Worm (Caenorhabditis elegans) whole organism, young adult: ENCODE data around the gene Y51H4A.13.

ENCODE experiments used
- B0035.1 ChIP-seq: sonication (generic microtip); optimal IDR thresholded peaks from 2 replicates; lab custom pipeline; 2016; ENCODE audit warnings: missing genetic modification characterization, mild to moderate bottlenecking, missing compliant biosample characterization, missing genotype, missing genetic modification reagents
- B0336.3 ChIP-seq: fragments of 200-800 bp; sonication (Bioruptor generic); IDR thresholded peaks from 2 replicates; pipeline ENCODE4 v1.3.6; 2022; ENCODE audit warnings: missing genetic modification characterization, missing compliant biosample characterization
- C06A6.2 ChIP-seq: fragments of 200-800 bp; sonication (Bioruptor generic); conservative IDR thresholded peaks from 2 replicates; pipeline ENCODE4 v1.3.6; 2022; ENCODE audit warnings: missing genetic modification characterization, missing compliant biosample characterization
- D2030.7 ChIP-seq: fragments of 200-800 bp; sonication (Bioruptor generic); IDR thresholded peaks from 2 replicates; pipeline ENCODE4 v1.3.6; 2022; ENCODE audit warnings: missing genetic modification reagents, missing genetic modification characterization, missing compliant biosample characterization
- F22D6.2 ChIP-seq: sonication (generic microtip); optimal IDR thresholded peaks from 2 replicates; lab custom pipeline; 2016; ENCODE audit warnings: mild to moderate bottlenecking, missing genetic modification characterization, missing compliant biosample characterization
- F33H1.4 ChIP-seq: fragments of 200-800 bp; sonication (Bioruptor generic); IDR thresholded peaks from 2 replicates; pipeline ENCODE4 v1.3.6; 2022; ENCODE audit warnings: missing genetic modification reagents, missing genetic modification characterization, missing compliant biosample characterization
- F39B2.1 ChIP-seq: fragments of 200-800 bp; sonication (Bioruptor generic); IDR thresholded peaks from 2 replicates; pipeline ENCODE4 v1.3.6; 2022; ENCODE audit warnings: missing genetic modification reagents, missing genetic modification characterization, missing compliant biosample characterization
- F49E8.2 ChIP-seq: sonication (generic microtip); optimal IDR thresholded peaks from 3 replicates; lab custom pipeline; 2017; ENCODE audit warnings: missing genetic modification characterization, mild to moderate bottlenecking, missing compliant biosample characterization, antibody characterized with exemption, moderate library complexity; ENCODE audit not compliant: insufficient read depth
- F55B11.4 ChIP-seq: sonication (generic microtip); optimal IDR thresholded peaks from 2 replicates; lab custom pipeline; 2016; ENCODE audit warnings: missing compliant biosample characterization, missing genetic modification characterization, borderline replicate concordance; ENCODE audit not compliant: insufficient read depth
- F57C9.4 ChIP-seq: sonication (generic microtip); optimal IDR thresholded peaks from 2 replicates; lab custom pipeline; 2017; ENCODE audit warnings: mild to moderate bottlenecking, missing genetic modification characterization, missing compliant biosample characterization
- K12H6.12 ChIP-seq: fragments of 200-800 bp; sonication (Bioruptor generic); optimal IDR thresholded peaks from 2 replicates; lab custom pipeline; 2018; ENCODE audit warnings: mild to moderate bottlenecking, missing genetic modification characterization, missing compliant biosample characterization
- T26A5.8 ChIP-seq: sonication (generic microtip); optimal IDR thresholded peaks from 2 replicates; lab custom pipeline; 2016; ENCODE audit warnings: missing genetic modification characterization, missing compliant biosample characterization
- Y53G8AR.9 ChIP-seq: fragments of 200-800 bp; sonication (Bioruptor generic); conservative IDR thresholded peaks from 2 replicates; pipeline ENCODE4 v1.3.6; 2022; ENCODE audit warnings: missing genetic modification reagents, missing genetic modification characterization, missing compliant biosample characterization
- Y79H2A.3 ChIP-seq: fragments of 200-800 bp; sonication (Bioruptor generic); conservative IDR thresholded peaks from 2 replicates; pipeline ENCODE4 v1.3.6; 2022; ENCODE audit warnings: missing genetic modification reagents, missing genetic modification characterization, missing compliant biosample characterization
- ama-1 ChIP-seq, 3 experiments: fragments of 150-350 bp in 1 of 3; sonication (generic microtip) in 2 of 3; optimal IDR thresholded peaks; 2 replicates each; lab custom pipeline; 2014 to 2018; ENCODE audit warnings: missing biosample characterization in 2 of 3, missing genetic modification characterization in 2 of 3, missing genetic modification reagents in 2 of 3
- athp-1 ChIP-seq: sonication (generic microtip); optimal IDR thresholded peaks from 2 replicates; lab custom pipeline; 2017; ENCODE audit warnings: mild to moderate bottlenecking, missing genetic modification characterization, missing compliant biosample characterization
- attf-6 ChIP-seq: fragments of 200-800 bp; sonication (Bioruptor generic); IDR thresholded peaks from 2 replicates; pipeline ENCODE4 v1.3.6; 2022; ENCODE audit warnings: missing genetic modification reagents, missing genetic modification characterization, missing compliant biosample characterization
- bed-1 ChIP-seq: fragments of 200-800 bp; sonication (Bioruptor generic); IDR thresholded peaks from 2 replicates; pipeline ENCODE4 v1.3.6; 2022; ENCODE audit warnings: missing genetic modification reagents, missing genetic modification characterization, missing compliant biosample characterization
- bed-2 ChIP-seq: fragments of 200-800 bp; sonication (Bioruptor generic); IDR thresholded peaks from 2 replicates; pipeline ENCODE4 v1.3.6; 2022; ENCODE audit warnings: missing genetic modification reagents, missing genetic modification characterization, missing compliant biosample characterization
- cebp-1 ChIP-seq, 2 experiments: fragments of 200-800 bp in 1 of 2; sonication (Bioruptor generic) in 1 of 2; sonication (generic microtip) in 1 of 2; IDR thresholded peaks in 1 of 2; optimal IDR thresholded peaks in 1 of 2; 2 replicates each; pipeline versions ENCODE4 v1.3.6 to Lab custom; 2017 to 2022; ENCODE audit warnings: missing compliant biosample characterization in 2 of 2, missing genetic modification characterization in 2 of 2, mild to moderate bottlenecking in 1 of 2, missing genetic modification reagents in 1 of 2, moderate library complexity in 1 of 2
- ceh-100 ChIP-seq: fragments of 200-800 bp; sonication (Bioruptor generic); IDR thresholded peaks from 2 replicates; pipeline ENCODE4 v1.3.6; 2022; ENCODE audit warnings: missing genetic modification reagents, missing genetic modification characterization, missing compliant biosample characterization
- ceh-58 ChIP-seq: fragments of 200-800 bp; sonication (Bioruptor generic); IDR thresholded peaks from 2 replicates; pipeline ENCODE4 v1.3.6; 2022; ENCODE audit warnings: missing genetic modification characterization, missing compliant biosample characterization
- dpl-1 ChIP-seq: fragments of 150-350 bp; optimal IDR thresholded peaks from 2 replicates; lab custom pipeline; 2014; ENCODE audit warnings: missing biosample characterization, missing genetic modification reagents, missing genetic modification characterization
- ekl-4 ChIP-seq: fragments of 200-800 bp; sonication (Bioruptor generic); IDR thresholded peaks from 2 replicates; pipeline ENCODE4 v1.3.6; 2022; ENCODE audit warnings: missing genetic modification reagents, missing genetic modification characterization, missing compliant biosample characterization
- ets-4 ChIP-seq: fragments of 200-800 bp; sonication (Bioruptor generic); optimal IDR thresholded peaks from 2 replicates; lab custom pipeline; 2018; ENCODE audit warnings: mild to moderate bottlenecking, missing genetic modification characterization, missing compliant biosample characterization
- fkh-3 ChIP-seq: sonication (generic microtip); optimal IDR thresholded peaks from 2 replicates; lab custom pipeline; 2016; ENCODE audit warnings: mild to moderate bottlenecking, missing genetic modification characterization, missing compliant biosample characterization
- hmg-1.2 ChIP-seq: fragments of 200-800 bp; sonication (Bioruptor generic); IDR thresholded peaks from 2 replicates; pipeline ENCODE4 v1.3.6; 2022; ENCODE audit warnings: missing genetic modification reagents, missing genetic modification characterization, missing compliant biosample characterization
- hrde-1 ChIP-seq: sonication (generic microtip); optimal IDR thresholded peaks from 2 replicates; lab custom pipeline; 2016; ENCODE audit warnings: missing genetic modification characterization, mild to moderate bottlenecking, missing compliant biosample characterization, moderate library complexity, missing genotype, missing genetic modification reagents, borderline replicate concordance
- hsf-1 ChIP-seq: fragments of 200-800 bp; sonication (Bioruptor generic); IDR thresholded peaks from 2 replicates; pipeline ENCODE4 v1.3.6; 2022; ENCODE audit warnings: missing genetic modification reagents, missing genetic modification characterization, missing compliant biosample characterization
- lin-35 ChIP-seq, 3 experiments: fragments of 150-350 bp in 2 of 3; sonication (generic microtip) in 1 of 3; optimal IDR thresholded peaks; 2 replicates each; lab custom pipeline; 2014 to 2018; ENCODE audit warnings: missing biosample characterization in 3 of 3, missing genetic modification characterization in 3 of 3, missing genetic modification reagents in 3 of 3
- madf-6 ChIP-seq: fragments of 200-800 bp; sonication (Bioruptor generic); IDR thresholded peaks from 2 replicates; pipeline ENCODE4 v1.3.6; 2022; ENCODE audit warnings: missing genetic modification reagents, missing genetic modification characterization, missing compliant biosample characterization
- mes-4 ChIP-seq: sonication (generic microtip); optimal IDR thresholded peaks from 2 replicates; lab custom pipeline; 2016; ENCODE audit warnings: missing genotype, missing genetic modification characterization, missing compliant biosample characterization
- nfya-2 ChIP-seq: fragments of 200-800 bp; sonication (Bioruptor generic); IDR thresholded peaks from 2 replicates; pipeline ENCODE4 v1.3.6; 2022; ENCODE audit warnings: missing genetic modification reagents, missing genetic modification characterization, missing compliant biosample characterization
- nhr-27 ChIP-seq: fragments of 200-800 bp; sonication (Bioruptor generic); optimal IDR thresholded peaks from 2 replicates; lab custom pipeline; 2018; ENCODE audit warnings: mild to moderate bottlenecking, missing genetic modification characterization, moderate library complexity, missing compliant biosample characterization
- nhr-80 ChIP-seq: sonication (generic microtip); optimal IDR thresholded peaks from 2 replicates; lab custom pipeline; 2016; ENCODE audit warnings: missing genetic modification characterization, missing compliant biosample characterization
- nhr-90 ChIP-seq: sonication (generic microtip); optimal IDR thresholded peaks from 2 replicates; lab custom pipeline; 2016; ENCODE audit warnings: missing genotype, mild to moderate bottlenecking, missing genetic modification characterization, missing compliant biosample characterization
- pbrm-1 ChIP-seq: fragments of 200-800 bp; sonication (Bioruptor generic); IDR thresholded peaks from 2 replicates; pipeline ENCODE4 v1.3.6; 2022; ENCODE audit warnings: missing genetic modification reagents, missing genetic modification characterization, missing compliant biosample characterization
- rcor-1 ChIP-seq: fragments of 200-800 bp; sonication (Bioruptor generic); IDR thresholded peaks from 2 replicates; pipeline ENCODE4 v1.3.6; 2022; ENCODE audit warnings: missing genetic modification reagents, missing genetic modification characterization, missing compliant biosample characterization
- tbp1 ChIP-seq: fragments of 200-800 bp; sonication (Bioruptor generic); optimal IDR thresholded peaks from 2 replicates; lab custom pipeline; 2018; ENCODE audit warnings: mild to moderate bottlenecking, missing genetic modification characterization, missing compliant biosample characterization
- unc-130 ChIP-seq: sonication (generic microtip); optimal IDR thresholded peaks from 2 replicates; lab custom pipeline; 2016; ENCODE audit warnings: missing genetic modification reagents, missing genetic modification characterization, missing compliant biosample characterization
- unc-62 ChIP-seq: fragments of 150-350 bp; optimal IDR thresholded peaks from 2 replicates; lab custom pipeline; 2014; ENCODE audit warnings: missing biosample characterization, missing genetic modification reagents, missing genetic modification characterization
- ztf-25 ChIP-seq: fragments of 200-800 bp; sonication (Bioruptor generic); IDR thresholded peaks from 2 replicates; pipeline ENCODE4 v1.3.6; 2022; ENCODE audit warnings: missing genetic modification reagents, missing genetic modification characterization, missing compliant biosample characterization
- ztf-26 ChIP-seq: sonication (generic microtip); optimal IDR thresholded peaks from 2 replicates; lab custom pipeline; 2017; ENCODE audit warnings: missing genetic modification characterization, missing compliant biosample characterization
- ztf-28 ChIP-seq: fragments of 200-800 bp; sonication (Bioruptor generic); IDR thresholded peaks from 2 replicates; pipeline ENCODE4 v1.3.6; 2022; ENCODE audit warnings: missing genetic modification reagents, missing genetic modification characterization, missing compliant biosample characterization

Y51H4A.13 gene

DNA sequence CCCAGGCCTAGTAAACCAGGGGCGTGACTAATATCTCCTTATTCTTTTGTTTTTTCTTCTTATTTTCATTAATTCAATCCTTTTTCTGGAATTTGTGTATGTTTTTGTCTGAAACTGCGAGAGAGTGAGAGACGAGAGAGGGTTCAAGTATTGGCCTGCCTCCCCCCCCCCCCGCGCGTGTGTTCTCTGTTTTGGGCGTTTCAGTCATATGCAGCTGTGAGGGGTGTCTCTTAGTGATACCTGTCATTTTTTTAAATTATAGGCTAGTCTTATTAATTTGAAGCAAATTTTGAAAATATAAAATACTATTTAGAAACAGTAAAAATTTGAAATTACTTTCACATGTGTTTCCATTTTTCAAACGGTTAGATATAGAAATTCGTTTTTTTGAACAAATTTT lies 13.3 kb upstream of the Y51H4A.13 start:
- peak; percentile 17 for TF ChIP-seq nhr-80 (tag; lab: Kevin White, UChicago)
- no peak for TF ChIP-seq rcor-1 (GFP tag; lab: Robert Waterston, UW)

DNA sequence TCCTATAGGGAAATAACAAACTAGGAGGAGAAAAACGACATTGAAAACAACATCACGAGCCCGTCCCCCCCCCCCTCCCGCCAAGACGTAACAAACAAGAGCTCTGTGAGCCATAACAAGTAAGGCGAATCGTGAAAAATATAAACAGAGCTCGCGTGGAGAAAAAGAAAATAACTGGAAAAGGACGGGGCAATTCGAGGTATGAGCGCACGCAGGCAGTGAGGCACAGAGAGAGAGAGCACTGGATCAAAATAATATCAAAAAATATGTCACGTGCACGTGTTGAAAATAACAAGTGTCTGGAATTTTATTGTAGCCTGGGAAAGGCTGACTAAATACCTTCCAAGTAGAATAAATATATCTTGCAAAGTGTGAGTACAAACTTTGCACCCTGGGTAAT lies 12.6 kb upstream of the Y51H4A.13 start:
- TF ChIP-seq K12H6.12 (tag; lab: Kevin White, UChicago) (peak; percentile 56), unc-130 (GFP tag; lab: Kevin White, UChicago) (no peak), fkh-3 (tag; lab: Kevin White, UChicago) (no peak), dpl-1 (GFP tag; lab: Kevin White, UChicago) (no peak), bed-1 (GFP tag; lab: Robert Waterston, UW) (no peak), F33H1.4 (GFP tag; lab: Robert Waterston, UW) (no peak), bed-2 (GFP tag; lab: Robert Waterston, UW) (no peak), cebp-1 (GFP tag; IDR thresholded peaks at IDR 0.05; lab: Robert Waterston, UW) (no peak), cebp-1 (tag; optimal IDR thresholded peaks at IDR 0.05; lab: Kevin White, UChicago) (peak; percentile 53), ztf-28 (GFP tag; lab: Robert Waterston, UW) (no peak), ama-1 (optimal IDR thresholded peaks at IDR 0.05; lab: Kevin White, UChicago) (no peak), ama-1 (GFP tag; optimal IDR thresholded peaks at IDR 0.05; lab: Kevin White, UChicago) (no peak), F55B11.4 (tag; lab: Kevin White, UChicago) (no peak), ceh-58 (GFP tag; lab: Robert Waterston, UW) (no peak), F22D6.2 (no peak), nhr-27 (tag; lab: Kevin White, UChicago) (no peak), T26A5.8 (tag; lab: Kevin White, UChicago) (no peak)
- TF ChIP-seq, all 124 proteins: peak for 2

DNA sequence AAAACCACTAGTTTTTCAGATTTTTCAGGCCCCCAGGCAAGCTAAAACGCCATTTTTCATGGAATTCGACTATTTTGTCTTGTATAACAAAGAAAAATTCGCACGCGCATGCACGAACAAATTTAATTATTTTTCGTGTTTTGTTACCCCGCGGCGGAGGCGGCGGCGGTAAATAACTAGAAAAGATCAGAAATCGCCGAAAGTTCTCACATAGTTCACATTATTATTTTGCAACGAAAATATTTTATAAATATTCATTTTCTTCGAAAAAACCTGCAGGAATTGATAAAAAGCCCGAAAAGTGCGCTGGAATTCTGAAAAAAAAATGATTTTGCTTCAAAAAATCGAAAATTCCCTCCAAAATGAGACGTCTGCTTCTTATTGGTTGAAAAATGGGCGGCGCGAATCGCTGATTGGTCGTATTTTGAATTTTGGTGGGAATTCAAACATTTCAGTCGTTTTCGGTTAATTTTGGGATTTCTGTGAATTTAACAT lies 11.4 kb upstream of the Y51H4A.13 start:
- TF ChIP-seq madf-6 = peak; percentile 36; the same call in 1 of the 2 replicates
- no peak for TF ChIP-seq ets-4 (GFP tag; lab: Kevin White, UChicago)
- peak; percentile 89; the same call in 1 of the 2 replicates for TF ChIP-seq attf-6 (GFP tag; lab: Robert Waterston, UW)
- no peak for TF ChIP-seq C06A6.2 (GFP tag; lab: Robert Waterston, UW)
- no peak for TF ChIP-seq ceh-100 (GFP tag; lab: Robert Waterston, UW)
- TF ChIP-seq F39B2.1 (GFP tag; lab: Robert Waterston, UW) = no peak
- peak; percentile 30 for TF ChIP-seq F49E8.2 (tag; lab: Kevin White, UChicago)
- peak; percentile 20 for TF ChIP-seq athp-1 (tag; lab: Kevin White, UChicago)
- TF ChIP-seq D2030.7 (GFP tag; lab: Robert Waterston, UW) = 0 out of 2 replicates have a peak, but pooled peaks have one; percentile 17
- TF ChIP-seq B0035.1 (tag; lab: Kevin White, UChicago) = peak; percentile 7
- TF ChIP-seq F57C9.4 (tag; lab: Kevin White, UChicago) = no peak
- TF ChIP-seq Y79H2A.3 (GFP tag; lab: Robert Waterston, UW) = peak; percentile 69; the same call in 1 of the 2 replicates
- TF ChIP-seq hsf-1 (GFP tag; lab: Robert Waterston, UW) = peak; percentile 68
- peak; percentile 33 for TF ChIP-seq nhr-90
- TF ChIP-seq bed-1 (GFP tag; lab: Robert Waterston, UW) = no peak
- peak in 1 of 3 experiments; percentile 3 for TF ChIP-seq lin-35 (GFP tag; optimal IDR thresholded peaks at IDR 0.05; lab: Kevin White, UChicago)
- TF ChIP-seq T26A5.8 (tag; lab: Kevin White, UChicago) = peak; percentile 12
- TF ChIP-seq nfya-2 (GFP tag; lab: Robert Waterston, UW) = 0 out of 2 replicates have a peak, but pooled peaks have one; percentile 74
- TF ChIP-seq tbp1 (GFP tag; lab: Kevin White, UChicago) = peak; percentile 51
- TF ChIP-seq ztf-26 (tag; lab: Kevin White, UChicago) = no peak
- TF ChIP-seq Y53G8AR.9 (GFP tag; lab: Robert Waterston, UW) = peak; percentile 54; the same call in 1 of the 2 replicates
- TF ChIP-seq B0336.3 (GFP tag; lab: Robert Waterston, UW) = peak; percentile 77
- TF ChIP-seq ztf-25 (GFP tag; lab: Robert Waterston, UW) = 0 out of 2 replicates have a peak, but pooled peaks have one; percentile 32
- TF ChIP-seq pbrm-1 (GFP tag; lab: Robert Waterston, UW) = 0 out of 2 replicates have a peak, but pooled peaks have one; percentile 4
- peak; percentile 55; the same call in 1 of the 2 replicates for TF ChIP-seq ekl-4
- 0 out of 2 replicates have a peak, but pooled peaks have one; percentile 12 for TF ChIP-seq hmg-1.2 (GFP tag; lab: Robert Waterston, UW)
- TF ChIP-seq mes-4 (tag; lab: Kevin White, UChicago) = peak; percentile 55
- TF ChIP-seq hrde-1 (tag; lab: Kevin White, UChicago) = peak; percentile 60
- no peak for TF ChIP-seq unc-62 (GFP tag; lab: Kevin White, UChicago)
